Worm (Caenorhabditis elegans) whole organism, L4 larva: ENCODE data around the gene hda-4.

ENCODE experiments used
- F10B5.3 ChIP-seq: sonication (generic microtip); optimal IDR thresholded peaks from 2 replicates; lab custom pipeline; 2016; ENCODE audit warnings: mild to moderate bottlenecking, missing genetic modification characterization, missing compliant biosample characterization
- F37D6.2 ChIP-seq: sonication (generic microtip); optimal IDR thresholded peaks from 2 replicates; lab custom pipeline; 2016; ENCODE audit warnings: mild to moderate bottlenecking, missing genetic modification characterization, missing compliant biosample characterization
- F49E8.2 ChIP-seq: sonication (generic microtip); optimal IDR thresholded peaks from 2 replicates; lab custom pipeline; 2016; ENCODE audit warnings: missing compliant biosample characterization, mild to moderate bottlenecking, missing genetic modification characterization, borderline replicate concordance
- R02D3.7 ChIP-seq: fragments of 150-350 bp; sonication (generic microtip); optimal IDR thresholded peaks from 3 replicates; lab custom pipeline; 2014; ENCODE audit warnings: missing biosample characterization, missing genetic modification characterization
- T20F7.1 ChIP-seq: fragments of 200-800 bp; sonication (Bioruptor generic); optimal IDR thresholded peaks from 2 replicates; lab custom pipeline; 2018; ENCODE audit warnings: mild to moderate bottlenecking, missing genetic modification characterization, missing compliant biosample characterization
- Y48G9A.11 ChIP-seq: fragments of 200-800 bp; sonication (Bioruptor generic); IDR thresholded peaks from 2 replicates; pipeline ENCODE4 v1.3.6; 2022; ENCODE audit warnings: missing genetic modification reagents, missing genetic modification characterization, missing compliant biosample characterization
- ZK546.5 ChIP-seq, 2 experiments: sonication (generic microtip); optimal IDR thresholded peaks; 2 replicates each; lab custom pipeline; 2017; ENCODE audit warnings: missing biosample characterization in 2 of 2, missing genetic modification characterization in 2 of 2
- aha-1 ChIP-seq: fragments of 150-350 bp; peaks from one replicate; lab custom pipeline; 2014; ENCODE audit warnings: missing biosample characterization, missing genetic modification characterization
- ama-1 ChIP-seq: fragments of 150-350 bp; optimal IDR thresholded peaks from 2 replicates; lab custom pipeline; 2014; ENCODE audit warnings: inconsistent platforms, mixed read lengths
- arid-1 ChIP-seq: fragments of 200-800 bp; sonication (Bioruptor generic); conservative IDR thresholded peaks from 2 replicates; pipeline ENCODE4 v1.3.6; 2022; ENCODE audit warnings: missing genetic modification reagents, missing genetic modification characterization, missing compliant biosample characterization
- ceh-20 ChIP-seq: fragments of 200-800 bp; sonication (Bioruptor generic); IDR thresholded peaks from 2 replicates; pipeline ENCODE4 v1.3.6; 2022; ENCODE audit warnings: missing genetic modification reagents, missing genetic modification characterization, missing compliant biosample characterization
- daf-16 ChIP-seq, 3 experiments: sonication (generic microtip); optimal IDR thresholded peaks; 2 replicates each; lab custom pipeline; 2016 to 2017; ENCODE audit warnings: missing genetic modification characterization in 3 of 3, missing genetic modification reagents in 3 of 3, mild to moderate bottlenecking in 2 of 3, missing compliant biosample characterization in 2 of 3, missing biosample characterization in 1 of 3, moderate library complexity in 1 of 3
- daf-19 ChIP-seq: fragments of 200-800 bp; sonication (Bioruptor generic); conservative IDR thresholded peaks from 2 replicates; pipeline ENCODE4 v1.3.6; 2022; ENCODE audit warnings: missing genetic modification characterization, missing compliant biosample characterization
- dmd-6 ChIP-seq: fragments of 200-800 bp; sonication (Bioruptor generic); IDR thresholded peaks from 2 replicates; pipeline ENCODE4 v1.3.6; 2022; ENCODE audit warnings: missing genetic modification reagents, missing genetic modification characterization, missing compliant biosample characterization
- dve-1 ChIP-seq: sonication (generic microtip); optimal IDR thresholded peaks from 2 replicates; lab custom pipeline; 2017; ENCODE audit warnings: antibody characterized with exemption, mild to moderate bottlenecking, missing genetic modification characterization, missing compliant biosample characterization; ENCODE audit not compliant: insufficient read depth
- egl-43 ChIP-seq: fragments of 200-800 bp; sonication (Bioruptor generic); IDR thresholded peaks from 2 replicates; pipeline ENCODE4 v1.3.6; 2022; ENCODE audit warnings: missing genetic modification reagents, missing genetic modification characterization, missing compliant biosample characterization
- fkh-10 ChIP-seq: fragments of 150-350 bp; optimal IDR thresholded peaks from 2 replicates; lab custom pipeline; 2014; ENCODE audit warnings: missing biosample characterization, missing genetic modification reagents, missing genetic modification characterization
- gei-8 ChIP-seq: fragments of 200-800 bp; sonication (Bioruptor generic); optimal IDR thresholded peaks from 2 replicates; lab custom pipeline; 2018; ENCODE audit warnings: mild to moderate bottlenecking, missing genetic modification characterization, missing compliant biosample characterization
- hif-1 ChIP-seq, 2 experiments: sonication (generic microtip); optimal IDR thresholded peaks; 2 replicates each; lab custom pipeline; 2016 to 2017; ENCODE audit warnings: missing compliant biosample characterization in 2 of 2, missing genetic modification characterization in 2 of 2, missing genetic modification reagents in 2 of 2, missing genotype in 2 of 2, mild to moderate bottlenecking in 1 of 2
- hlh-30 ChIP-seq: sonication (generic microtip); optimal IDR thresholded peaks from 2 replicates; lab custom pipeline; 2017; ENCODE audit warnings: antibody characterized with exemption, mild to moderate bottlenecking, missing genetic modification characterization, missing compliant biosample characterization; ENCODE audit not compliant: insufficient read depth
- jun-1 ChIP-seq: fragments of 150-350 bp; optimal IDR thresholded peaks from 2 replicates; lab custom pipeline; 2014; ENCODE audit warnings: missing biosample characterization, missing genetic modification reagents, missing genetic modification characterization
- lin-1 ChIP-seq: fragments of 200-800 bp; sonication (Bioruptor generic); IDR thresholded peaks from 2 replicates; pipeline ENCODE4 v1.3.6; 2022; ENCODE audit warnings: missing genetic modification reagents, missing genetic modification characterization, missing compliant biosample characterization
- lin-13 ChIP-seq: fragments of 150-350 bp; optimal IDR thresholded peaks from 2 replicates; lab custom pipeline; 2014; ENCODE audit warnings: missing biosample characterization, missing genetic modification reagents, missing genetic modification characterization
- lin-15B ChIP-seq: fragments of 150-350 bp; sonication (generic microtip); optimal IDR thresholded peaks from 3 replicates; lab custom pipeline; 2014; ENCODE audit warnings: missing biosample characterization, missing genetic modification characterization
- lin-38 ChIP-seq: fragments of 200-800 bp; sonication (Bioruptor generic); IDR thresholded peaks from 2 replicates; pipeline ENCODE4 v1.3.6; 2022; ENCODE audit warnings: missing genetic modification reagents, missing genetic modification characterization, missing compliant biosample characterization
- mdl-1 ChIP-seq, 2 experiments: fragments of 150-350 bp in 1 of 2; sonication (generic microtip) in 1 of 2; optimal IDR thresholded peaks; 2 replicates each; lab custom pipeline; 2014 to 2017; ENCODE audit warnings: missing biosample characterization in 2 of 2, missing genetic modification characterization in 2 of 2
- mes-2 ChIP-seq: sonication (generic microtip); optimal IDR thresholded peaks from 2 replicates; lab custom pipeline; 2016; ENCODE audit warnings: missing genotype, mild to moderate bottlenecking, missing genetic modification characterization, missing compliant biosample characterization; ENCODE audit not compliant: poor library complexity, severe bottlenecking
- mxl-3 ChIP-seq: fragments of 200-800 bp; sonication (Bioruptor generic); optimal IDR thresholded peaks from 2 replicates; lab custom pipeline; 2018; ENCODE audit warnings: mild to moderate bottlenecking, missing genetic modification characterization, missing compliant biosample characterization
- nhr-28 ChIP-seq: fragments of 150-350 bp; optimal IDR thresholded peaks from 2 replicates; lab custom pipeline; 2014; ENCODE audit warnings: missing biosample characterization, missing genetic modification characterization
- nhr-41 ChIP-seq: fragments of 200-800 bp; sonication (Bioruptor generic); IDR thresholded peaks from 2 replicates; pipeline ENCODE4 v1.3.6; 2022; ENCODE audit warnings: missing genetic modification reagents, missing genetic modification characterization, missing compliant biosample characterization
- nhr-48 ChIP-seq: sonication (generic microtip); optimal IDR thresholded peaks from 2 replicates; lab custom pipeline; 2016; ENCODE audit warnings: mild to moderate bottlenecking, missing genetic modification characterization, missing compliant biosample characterization
- nhr-76 ChIP-seq: fragments of 150-350 bp; optimal IDR thresholded peaks from 2 replicates; lab custom pipeline; 2014; ENCODE audit warnings: missing biosample characterization, missing genetic modification characterization
- nhr-77 ChIP-seq: fragments of 150-350 bp; optimal IDR thresholded peaks from 2 replicates; lab custom pipeline; 2014; ENCODE audit warnings: missing biosample characterization, missing genetic modification characterization
- pha-4 ChIP-seq, 2 experiments: fragments of 150-350 bp in 1 of 2; fragments of 200-800 bp in 1 of 2; sonication (Bioruptor generic) in 1 of 2; IDR thresholded peaks in 1 of 2; optimal IDR thresholded peaks in 1 of 2; 2 replicates each; pipeline versions ENCODE4 v1.3.6 to Lab custom; 2014 to 2022; ENCODE audit warnings: missing genetic modification characterization in 2 of 2, missing genetic modification reagents in 2 of 2, missing biosample characterization in 1 of 2, missing compliant biosample characterization in 1 of 2
- pqm-1 ChIP-seq: sonication (generic microtip); optimal IDR thresholded peaks from 2 replicates; lab custom pipeline; 2017; ENCODE audit warnings: missing biosample characterization, missing genetic modification characterization
- saeg-2 ChIP-seq: fragments of 200-800 bp; sonication (Bioruptor generic); IDR thresholded peaks from 2 replicates; pipeline ENCODE4 v1.3.6; 2022; ENCODE audit warnings: missing genetic modification reagents, missing genetic modification characterization, missing compliant biosample characterization
- set-16 ChIP-seq: fragments of 200-800 bp; sonication (Bioruptor generic); IDR thresholded peaks from 2 replicates; pipeline ENCODE4 v1.3.6; 2022; ENCODE audit warnings: missing genetic modification reagents, missing genetic modification characterization, missing compliant biosample characterization
- skn-1 ChIP-seq: fragments of 150-350 bp; optimal IDR thresholded peaks from 2 replicates; lab custom pipeline; 2014; ENCODE audit warnings: missing biosample characterization, missing genetic modification characterization
- snpc-1.2 ChIP-seq: fragments of 200-800 bp; sonication (Bioruptor generic); IDR thresholded peaks from 2 replicates; pipeline ENCODE4 v1.3.6; 2022; ENCODE audit warnings: missing genetic modification reagents, missing genetic modification characterization, missing compliant biosample characterization
- tra-1 ChIP-seq: fragments of 200-800 bp; sonication (Bioruptor generic); IDR thresholded peaks from 2 replicates; pipeline ENCODE4 v1.3.6; 2022; ENCODE audit warnings: missing genetic modification reagents, missing genetic modification characterization, missing compliant biosample characterization
- unc-62 ChIP-seq, 3 experiments: fragments of 150-350 bp in 1 of 3; sonication (generic microtip); optimal IDR thresholded peaks in 2 of 3; peaks in 1 of 3; 1 replicate in 1 of 3; 2 replicates in 2 of 3; lab custom pipeline; 2014 to 2017; ENCODE audit warnings: missing biosample characterization in 3 of 3, missing genetic modification characterization in 3 of 3, missing genetic modification reagents in 3 of 3, missing genotype in 1 of 3

Gene hda-4

DNA sequence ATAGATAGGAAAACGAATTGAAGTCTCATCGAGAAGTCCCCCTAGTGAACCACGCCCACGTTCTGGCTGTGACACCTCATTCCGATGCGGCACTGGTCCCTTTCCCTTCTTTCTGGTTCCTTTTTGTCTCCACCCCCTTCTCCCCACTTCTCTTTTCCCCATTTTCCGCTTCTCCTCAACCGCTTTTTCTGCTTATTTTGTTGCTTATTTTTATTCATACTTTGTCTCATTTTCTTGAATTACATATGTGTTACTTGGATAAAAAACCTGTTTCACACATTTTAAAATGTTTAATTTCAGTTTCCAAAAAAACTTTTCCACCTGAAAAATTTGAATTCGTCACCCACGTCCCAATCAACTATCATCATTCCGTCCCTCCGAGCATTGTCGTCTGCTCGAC, 18.0 kb upstream of the hda-4 start, which contains the start of gene lgc-53:
Gene lgc-53, plus strand, starts transcription at position 301 of the 400 bp plus-strand sequence.
- TF ChIP-seq daf-19 (GFP tag; lab: Robert Waterston, UW) (no peak), tra-1 (GFP tag; lab: Robert Waterston, UW) (no peak), pha-4 (GFP tag; IDR thresholded peaks at IDR 0.05; lab: Robert Waterston, UW) (no peak), pha-4 (tag; optimal IDR thresholded peaks at IDR 0.05; lab: Kevin White, UChicago) (no peak), saeg-2 (GFP tag; lab: Robert Waterston, UW) (no peak), nhr-28 (tag; lab: Kevin White, UChicago) (no peak), lin-15B (tag; lab: Kevin White, UChicago) (no peak), ama-1 (lab: Kevin White, UChicago) (no peak), arid-1 (GFP tag; lab: Robert Waterston, UW) (no peak), lin-38 (GFP tag; lab: Robert Waterston, UW) (no peak)

DNA sequence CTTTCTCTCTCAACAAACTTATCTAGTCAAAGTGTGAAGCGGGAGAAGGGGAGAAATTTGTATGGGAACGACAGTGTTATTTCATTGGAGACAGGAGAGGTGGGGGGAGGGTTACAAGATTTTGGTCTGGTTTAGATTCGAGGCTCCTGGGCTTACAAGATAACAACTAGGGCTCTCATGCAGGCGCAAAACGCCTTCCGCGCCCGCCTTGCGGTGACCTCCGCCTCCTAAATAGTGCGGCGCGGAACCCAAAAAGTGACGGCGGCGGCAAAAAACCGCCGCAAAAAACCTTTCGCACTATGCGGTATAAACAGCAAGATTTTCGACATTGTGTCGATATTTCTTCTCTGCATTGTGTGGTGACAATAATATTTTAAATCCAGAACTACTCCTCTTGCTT, 13.4 kb upstream of the hda-4 start:
- TF ChIP-seq lin-38 (GFP tag; lab: Robert Waterston, UW) = no peak
- 0 out of 2 replicates have a peak, but pooled peaks have one; percentile 23 for TF ChIP-seq egl-43 (GFP tag; lab: Robert Waterston, UW)
- no peak for TF ChIP-seq nhr-76 (tag; lab: Kevin White, UChicago)
- no peak for TF ChIP-seq skn-1
- TF ChIP-seq fkh-10 = no peak
- no peak for TF ChIP-seq dve-1 (tag; lab: Kevin White, UChicago)
- peak; percentile 59 for TF ChIP-seq set-16
- TF ChIP-seq F49E8.2 (tag; lab: Kevin White, UChicago) = no peak
- TF ChIP-seq Y48G9A.11 (GFP tag; lab: Robert Waterston, UW) = 0 out of 2 replicates have a peak, but pooled peaks have one; percentile 41
- no peak for TF ChIP-seq unc-62 (GFP tag; optimal IDR thresholded peaks at IDR 0.05 in 1 of 2; lab: Kevin White, UChicago)
- no peak for TF ChIP-seq unc-62 (tag; optimal IDR thresholded peaks at IDR 0.05; lab: Kevin White, UChicago)
- TF ChIP-seq tra-1 (GFP tag; lab: Robert Waterston, UW) = no peak
- TF ChIP-seq R02D3.7 = no peak

DNA sequence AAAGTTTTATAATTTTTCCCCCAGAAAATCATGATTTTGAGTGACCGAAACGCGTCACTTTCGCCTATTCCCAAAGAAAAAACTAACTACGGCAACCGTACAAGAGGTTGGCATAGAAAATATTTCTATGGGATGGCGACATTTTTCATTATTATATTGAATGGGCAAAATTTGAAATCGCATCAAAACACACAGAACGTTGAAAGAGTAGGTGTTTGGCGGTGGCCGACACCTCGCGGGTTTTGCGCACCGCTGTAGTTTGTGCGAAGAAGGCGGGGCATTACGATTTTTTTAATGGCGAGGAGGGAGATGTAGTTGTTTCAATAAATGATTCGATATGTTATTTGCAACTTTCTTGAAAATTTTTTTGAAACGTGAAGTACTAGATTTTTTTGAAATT, 7.4 kb upstream of the hda-4 start:
- TF ChIP-seq F37D6.2 (tag; lab: Kevin White, UChicago) (no peak), lin-13 (GFP tag; lab: Kevin White, UChicago) (peak; percentile 36), snpc-1.2 (peak; percentile 69), F10B5.3 (tag; lab: Kevin White, UChicago) (no peak), nhr-41 (GFP tag; lab: Robert Waterston, UW) (no peak), aha-1 (peak; percentile 47), fkh-10 (no peak)

DNA sequence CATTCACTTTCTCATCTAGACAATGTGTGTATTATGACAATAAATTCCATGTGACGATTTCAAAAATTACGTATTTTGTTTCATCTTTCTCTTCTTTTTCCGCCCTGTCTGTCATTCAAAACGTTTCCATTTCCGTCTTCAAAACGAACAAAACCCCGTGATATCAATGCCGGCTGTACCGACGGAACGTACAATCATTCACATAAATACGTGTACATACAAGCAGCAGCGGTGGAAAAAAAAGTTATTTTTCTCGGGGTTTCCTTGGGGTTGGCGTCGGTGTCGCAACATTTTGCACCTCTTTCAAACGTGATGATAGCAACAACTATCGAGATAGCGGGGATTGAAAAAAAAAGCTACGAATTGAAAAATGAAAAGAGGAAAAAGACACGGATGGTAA, 4.4 kb upstream of the hda-4 start:
- no peak for TF ChIP-seq ama-1 (lab: Kevin White, UChicago)
- no peak for TF ChIP-seq daf-16 (GFP tag; optimal IDR thresholded peaks at IDR 0.05; lab: Kevin White, UChicago)
- peak; percentile 71 for TF ChIP-seq daf-16 (tag; optimal IDR thresholded peaks at IDR 0.05; lab: Kevin White, UChicago)
- TF ChIP-seq ceh-20 (GFP tag; lab: Robert Waterston, UW) = peak; percentile 61
- TF ChIP-seq mxl-3 (GFP tag; lab: Kevin White, UChicago) = peak; percentile 70
- TF ChIP-seq arid-1 (GFP tag; lab: Robert Waterston, UW) = no peak
- TF ChIP-seq mes-2 (tag; lab: Kevin White, UChicago) = no peak
- TF ChIP-seq lin-15B (tag; lab: Kevin White, UChicago) = no peak
- peak; percentile 49 for TF ChIP-seq nhr-76 (tag; lab: Kevin White, UChicago)
- peak; percentile 79 for TF ChIP-seq nhr-48 (tag; lab: Kevin White, UChicago)
- peak; percentile 18 for TF ChIP-seq aha-1
- peak; percentile 53 for TF ChIP-seq tra-1 (GFP tag; lab: Robert Waterston, UW)
- no peak for TF ChIP-seq ZK546.5 (tag; optimal IDR thresholded peaks at IDR 0.05; lab: Kevin White, UChicago)
- TF ChIP-seq dmd-6 (GFP tag; lab: Robert Waterston, UW) = peak; percentile 97
- TF ChIP-seq pqm-1 (tag; lab: Kevin White, UChicago) = no peak
- TF ChIP-seq mdl-1 (tag; optimal IDR thresholded peaks at IDR 0.05; lab: Kevin White, UChicago) = peak; percentile 43
- peak; percentile 71 for TF ChIP-seq nhr-28 (tag; lab: Kevin White, UChicago)
- no peak for TF ChIP-seq jun-1 (tag; lab: Kevin White, UChicago)
- peak; percentile 87 for TF ChIP-seq hlh-30 (tag; lab: Kevin White, UChicago)
- peak; percentile 88 for TF ChIP-seq dve-1 (tag; lab: Kevin White, UChicago)
- peak; percentile 58 for TF ChIP-seq T20F7.1
- TF ChIP-seq saeg-2 (GFP tag; lab: Robert Waterston, UW) = no peak
- TF ChIP-seq lin-1 (GFP tag; lab: Robert Waterston, UW) = peak; percentile 72
- no peak for TF ChIP-seq pha-4 (GFP tag; IDR thresholded peaks at IDR 0.05; lab: Robert Waterston, UW)
- no peak for TF ChIP-seq pha-4 (tag; optimal IDR thresholded peaks at IDR 0.05; lab: Kevin White, UChicago)
- peak; percentile 25 for TF ChIP-seq nhr-77 (tag; lab: Kevin White, UChicago)
- TF ChIP-seq unc-62 (GFP tag; optimal IDR thresholded peaks at IDR 0.05 in 1 of 2; lab: Kevin White, UChicago) = peak in 1 of 2 experiments; percentile 98
- no peak for TF ChIP-seq unc-62 (tag; optimal IDR thresholded peaks at IDR 0.05; lab: Kevin White, UChicago)
- TF ChIP-seq hif-1 (tag; optimal IDR thresholded peaks at IDR 0.05; lab: Kevin White, UChicago) = peak in 1 of 2 experiments; percentile 23
- peak; percentile 52 for TF ChIP-seq gei-8
